Worm (Caenorhabditis elegans) whole organism, young adult: ENCODE measurements around the gene sre-2.

Experiments
- B0019.2 ChIP-seq: fragments of 200-800 bp; sonication (Bioruptor generic); conservative IDR thresholded peaks from 2 replicates; pipeline ENCODE4 v1.3.6; 2022; ENCODE audit warnings: missing genetic modification reagents, missing genetic modification characterization, missing compliant biosample characterization
- B0035.1 ChIP-seq: sonication (generic microtip); optimal IDR thresholded peaks from 2 replicates; lab custom pipeline; 2016; ENCODE audit warnings: missing genetic modification characterization, mild to moderate bottlenecking, missing compliant biosample characterization, missing genotype, missing genetic modification reagents
- B0261.1 ChIP-seq: sonication (generic microtip); optimal IDR thresholded peaks from 2 replicates; lab custom pipeline; 2016; ENCODE audit warnings: mild to moderate bottlenecking, missing genetic modification characterization, moderate library complexity, missing compliant biosample characterization
- C06A6.2 ChIP-seq: fragments of 200-800 bp; sonication (Bioruptor generic); conservative IDR thresholded peaks from 2 replicates; pipeline ENCODE4 v1.3.6; 2022; ENCODE audit warnings: missing genetic modification characterization, missing compliant biosample characterization
- D2030.7 ChIP-seq: fragments of 200-800 bp; sonication (Bioruptor generic); IDR thresholded peaks from 2 replicates; pipeline ENCODE4 v1.3.6; 2022; ENCODE audit warnings: missing genetic modification reagents, missing genetic modification characterization, missing compliant biosample characterization
- F22D6.2 ChIP-seq: sonication (generic microtip); optimal IDR thresholded peaks from 2 replicates; lab custom pipeline; 2016; ENCODE audit warnings: mild to moderate bottlenecking, missing genetic modification characterization, missing compliant biosample characterization
- F23B12.7 ChIP-seq: sonication (generic microtip); optimal IDR thresholded peaks from 2 replicates; lab custom pipeline; 2017; ENCODE audit warnings: missing genetic modification characterization, mild to moderate bottlenecking, missing compliant biosample characterization, antibody characterized with exemption, moderate library complexity; ENCODE audit not compliant: insufficient read depth
- F33H1.4 ChIP-seq: fragments of 200-800 bp; sonication (Bioruptor generic); IDR thresholded peaks from 2 replicates; pipeline ENCODE4 v1.3.6; 2022; ENCODE audit warnings: missing genetic modification reagents, missing genetic modification characterization, missing compliant biosample characterization
- Y53G8AR.9 ChIP-seq: fragments of 200-800 bp; sonication (Bioruptor generic); conservative IDR thresholded peaks from 2 replicates; pipeline ENCODE4 v1.3.6; 2022; ENCODE audit warnings: missing genetic modification reagents, missing genetic modification characterization, missing compliant biosample characterization
- aptf-2 ChIP-seq: fragments of 200-800 bp; sonication (Bioruptor generic); conservative IDR thresholded peaks from 2 replicates; pipeline ENCODE4 v1.3.6; 2022; ENCODE audit warnings: missing genetic modification reagents, missing genetic modification characterization, missing compliant biosample characterization
- attf-3 ChIP-seq: fragments of 200-800 bp; sonication (Bioruptor generic); conservative IDR thresholded peaks from 2 replicates; pipeline ENCODE4 v1.3.6; 2022; ENCODE audit warnings: missing genetic modification reagents, missing genetic modification characterization, missing compliant biosample characterization
- attf-5 ChIP-seq: fragments of 200-800 bp; sonication (Bioruptor generic); optimal IDR thresholded peaks from 2 replicates; lab custom pipeline; 2018; ENCODE audit warnings: mild to moderate bottlenecking, missing genetic modification characterization, missing compliant biosample characterization
- ccch-3 ChIP-seq: fragments of 200-800 bp; sonication (Bioruptor generic); optimal IDR thresholded peaks from 2 replicates; lab custom pipeline; 2018; ENCODE audit warnings: mild to moderate bottlenecking, missing genetic modification characterization, missing compliant biosample characterization
- cebp-1 ChIP-seq, 2 experiments: fragments of 200-800 bp in 1 of 2; sonication (Bioruptor generic) in 1 of 2; sonication (generic microtip) in 1 of 2; IDR thresholded peaks in 1 of 2; optimal IDR thresholded peaks in 1 of 2; 2 replicates each; pipeline versions ENCODE4 v1.3.6 to Lab custom; 2017 to 2022; ENCODE audit warnings: missing compliant biosample characterization in 2 of 2, missing genetic modification characterization in 2 of 2, mild to moderate bottlenecking in 1 of 2, missing genetic modification reagents in 1 of 2, moderate library complexity in 1 of 2
- cebp-2 ChIP-seq: fragments of 200-800 bp; sonication (Bioruptor generic); IDR thresholded peaks from 2 replicates; pipeline ENCODE4 v1.3.6; 2022; ENCODE audit warnings: missing genetic modification characterization, missing compliant biosample characterization
- ceh-100 ChIP-seq: fragments of 200-800 bp; sonication (Bioruptor generic); IDR thresholded peaks from 2 replicates; pipeline ENCODE4 v1.3.6; 2022; ENCODE audit warnings: missing genetic modification reagents, missing genetic modification characterization, missing compliant biosample characterization
- ceh-79 ChIP-seq: sonication (generic microtip); optimal IDR thresholded peaks from 2 replicates; lab custom pipeline; 2017; ENCODE audit warnings: mild to moderate bottlenecking, missing genetic modification characterization, missing compliant biosample characterization
- chd-7 ChIP-seq: sonication (generic microtip); optimal IDR thresholded peaks from 2 replicates; lab custom pipeline; 2016; ENCODE audit warnings: mild to moderate bottlenecking, missing genetic modification characterization, moderate library complexity, missing compliant biosample characterization
- die-1 ChIP-seq: sonication (generic microtip); optimal IDR thresholded peaks from 2 replicates; lab custom pipeline; 2016; ENCODE audit warnings: missing genotype, mild to moderate bottlenecking, missing genetic modification characterization, missing compliant biosample characterization
- dox-1 ChIP-seq: fragments of 200-800 bp; sonication (Bioruptor generic); IDR thresholded peaks from 2 replicates; pipeline ENCODE4 v1.3.6; 2022; ENCODE audit warnings: missing genetic modification reagents, missing genetic modification characterization, missing compliant biosample characterization
- dpff-1 ChIP-seq: sonication (generic microtip); optimal IDR thresholded peaks from 2 replicates; lab custom pipeline; 2017; ENCODE audit warnings: mild to moderate bottlenecking, missing genetic modification characterization, missing compliant biosample characterization
- dpl-1 ChIP-seq: fragments of 150-350 bp; optimal IDR thresholded peaks from 2 replicates; lab custom pipeline; 2014; ENCODE audit warnings: missing biosample characterization, missing genetic modification reagents, missing genetic modification characterization
- egl-44 ChIP-seq: fragments of 200-800 bp; sonication (Bioruptor generic); IDR thresholded peaks from 2 replicates; pipeline ENCODE4 v1.3.6; 2022; ENCODE audit warnings: missing genetic modification reagents, missing genetic modification characterization, missing compliant biosample characterization
- gei-17 ChIP-seq: fragments of 200-800 bp; sonication (Bioruptor generic); optimal IDR thresholded peaks from 2 replicates; lab custom pipeline; 2018; ENCODE audit warnings: mild to moderate bottlenecking, missing genetic modification characterization, missing compliant biosample characterization
- let-526 ChIP-seq: fragments of 200-800 bp; sonication (Bioruptor generic); IDR thresholded peaks from 2 replicates; pipeline ENCODE4 v1.3.6; 2022; ENCODE audit warnings: missing genetic modification reagents, missing genetic modification characterization, missing compliant biosample characterization
- let-607 ChIP-seq, 2 experiments: fragments of 200-800 bp in 1 of 2; sonication (Bioruptor generic) in 1 of 2; sonication (generic microtip) in 1 of 2; optimal IDR thresholded peaks; 2 replicates each; lab custom pipeline; 2016 to 2018; ENCODE audit warnings: mild to moderate bottlenecking in 2 of 2, missing compliant biosample characterization in 2 of 2, missing genetic modification characterization in 2 of 2, moderate library complexity in 2 of 2, missing genotype in 1 of 2
- lin-35 ChIP-seq, 3 experiments: fragments of 150-350 bp in 2 of 3; sonication (generic microtip) in 1 of 3; optimal IDR thresholded peaks; 2 replicates each; lab custom pipeline; 2014 to 2018; ENCODE audit warnings: missing biosample characterization in 3 of 3, missing genetic modification characterization in 3 of 3, missing genetic modification reagents in 3 of 3
- madf-6 ChIP-seq: fragments of 200-800 bp; sonication (Bioruptor generic); IDR thresholded peaks from 2 replicates; pipeline ENCODE4 v1.3.6; 2022; ENCODE audit warnings: missing genetic modification reagents, missing genetic modification characterization, missing compliant biosample characterization
- mxl-1 ChIP-seq: sonication (generic microtip); optimal IDR thresholded peaks from 2 replicates; lab custom pipeline; 2016; ENCODE audit warnings: missing genetic modification characterization, missing compliant biosample characterization
- nfyb-1 ChIP-seq: fragments of 200-800 bp; sonication (Bioruptor generic); IDR thresholded peaks from 2 replicates; pipeline ENCODE4 v1.3.6; 2022; ENCODE audit warnings: missing genetic modification reagents, missing genetic modification characterization, missing compliant biosample characterization
- nhr-179 ChIP-seq: sonication (generic microtip); optimal IDR thresholded peaks from 2 replicates; lab custom pipeline; 2016; ENCODE audit warnings: mild to moderate bottlenecking, missing genetic modification characterization, missing compliant biosample characterization
- nhr-80 ChIP-seq: sonication (generic microtip); optimal IDR thresholded peaks from 2 replicates; lab custom pipeline; 2016; ENCODE audit warnings: missing genetic modification characterization, missing compliant biosample characterization
- pha-4 ChIP-seq: fragments of 150-350 bp; sonication (generic microtip); optimal IDR thresholded peaks from 2 replicates; lab custom pipeline; 2014; ENCODE audit warnings: missing biosample characterization, missing genetic modification reagents, missing genetic modification characterization
- rec-8 ChIP-seq, 2 experiments: sonication (generic microtip); optimal IDR thresholded peaks; 2 replicates each; lab custom pipeline; 2016; ENCODE audit warnings: mild to moderate bottlenecking in 2 of 2, missing genetic modification characterization in 2 of 2, missing genetic modification reagents in 2 of 2, missing genotype in 2 of 2, missing biosample characterization in 1 of 2, missing compliant biosample characterization in 1 of 2, moderate library complexity in 1 of 2
- repo-1 ChIP-seq: sonication (generic microtip); optimal IDR thresholded peaks from 2 replicates; lab custom pipeline; 2017; ENCODE audit warnings: mild to moderate bottlenecking, missing genetic modification characterization, missing compliant biosample characterization
- snpc-1.1 ChIP-seq: sonication (generic microtip); optimal IDR thresholded peaks from 2 replicates; lab custom pipeline; 2017; ENCODE audit warnings: missing genetic modification characterization, mild to moderate bottlenecking, missing compliant biosample characterization, antibody characterized with exemption, moderate library complexity, missing genotype, missing genetic modification reagents; ENCODE audit not compliant: insufficient read depth
- snpc-4 ChIP-seq, 5 experiments: fragments of 150-350 bp in 1 of 5; sonication (generic microtip) in 4 of 5; optimal IDR thresholded peaks; 2 replicates each; lab custom pipeline; 2014 to 2018; ENCODE audit warnings: missing genetic modification characterization in 5 of 5, missing biosample characterization in 3 of 5, antibody characterized with exemption in 2 of 5, mild to moderate bottlenecking in 2 of 5, missing compliant biosample characterization in 2 of 5, missing genotype in 2 of 5, moderate library complexity in 2 of 5, missing genetic modification reagents in 1 of 5
- sptf-2 ChIP-seq: fragments of 200-800 bp; sonication (Bioruptor generic); optimal IDR thresholded peaks from 2 replicates; lab custom pipeline; 2018; ENCODE audit warnings: mild to moderate bottlenecking, missing genetic modification characterization, missing compliant biosample characterization
- tbx-9 ChIP-seq: sonication (generic microtip); optimal IDR thresholded peaks from 2 replicates; lab custom pipeline; 2016; ENCODE audit warnings: borderline replicate concordance, missing genetic modification characterization, inconsistent platforms, missing compliant biosample characterization
- unc-62 ChIP-seq: fragments of 150-350 bp; optimal IDR thresholded peaks from 2 replicates; lab custom pipeline; 2014; ENCODE audit warnings: missing biosample characterization, missing genetic modification reagents, missing genetic modification characterization
- zim-3 ChIP-seq: sonication (generic microtip); optimal IDR thresholded peaks from 2 replicates; lab custom pipeline; 2017; ENCODE audit warnings: mild to moderate bottlenecking, missing genetic modification characterization, moderate library complexity, missing compliant biosample characterization
- ztf-18 ChIP-seq: sonication (generic microtip); optimal IDR thresholded peaks from 2 replicates; lab custom pipeline; 2016; ENCODE audit warnings: missing genotype, mild to moderate bottlenecking, missing genetic modification characterization, missing compliant biosample characterization
- ztf-25 ChIP-seq: fragments of 200-800 bp; sonication (Bioruptor generic); IDR thresholded peaks from 2 replicates; pipeline ENCODE4 v1.3.6; 2022; ENCODE audit warnings: missing genetic modification reagents, missing genetic modification characterization, missing compliant biosample characterization
- ztf-6 ChIP-seq: fragments of 200-800 bp; sonication (Bioruptor generic); IDR thresholded peaks from 2 replicates; pipeline ENCODE4 v1.3.6; 2022; ENCODE audit warnings: missing genetic modification reagents, missing genetic modification characterization, missing compliant biosample characterization

The sre-2 gene

DNA sequence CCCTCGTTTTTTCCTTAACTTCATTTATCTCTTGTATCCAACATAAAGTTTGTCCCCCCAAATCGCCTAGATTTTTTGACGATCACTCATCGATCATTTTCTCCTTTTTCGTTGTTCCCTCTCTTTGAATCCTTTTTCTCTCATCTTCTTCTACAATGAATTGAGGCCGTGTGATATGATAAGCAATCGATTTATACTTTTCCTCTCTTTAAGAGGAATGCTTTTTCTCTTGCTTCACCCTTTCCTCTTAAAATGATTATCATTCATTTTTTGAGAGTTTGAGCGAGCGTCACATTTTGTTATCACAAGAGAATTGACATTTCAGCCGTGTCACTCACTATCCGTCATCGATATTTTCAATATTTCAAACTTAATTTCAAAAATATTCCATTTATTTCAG is 23.9 kb downstream of the sre-2 start, which contains the start of gene K02C4.5:
Gene K02C4.5 (plus strand): TSS at position 395 of the 400 bp plus-strand sequence.
- TF ChIP-seq nhr-80 (peak; percentile 82), D2030.7 (no peak), snpc-4 (GFP tag; optimal IDR thresholded peaks at IDR 0.05; lab: Kevin White, UChicago) (no peak), snpc-4 (tag; optimal IDR thresholded peaks at IDR 0.05; lab: Kevin White, UChicago) (no peak), ztf-18 (tag; lab: Kevin White, UChicago) (peak; percentile 6), nfyb-1 (GFP tag; lab: Robert Waterston, UW) (no peak), repo-1 (tag; lab: Kevin White, UChicago) (no peak), cebp-1 (GFP tag; IDR thresholded peaks at IDR 0.05; lab: Robert Waterston, UW) (no peak), cebp-1 (tag; optimal IDR thresholded peaks at IDR 0.05; lab: Kevin White, UChicago) (peak; percentile 16), B0019.2 (GFP tag; lab: Robert Waterston, UW) (no peak), dpl-1 (no peak), zim-3 (tag; lab: Kevin White, UChicago) (no peak), snpc-1.1 (tag; lab: Kevin White, UChicago) (no peak), let-607 (tag; optimal IDR thresholded peaks at IDR 0.05; lab: Kevin White, UChicago) (peak; percentile 38 to 48), ccch-3 (GFP tag; lab: Kevin White, UChicago) (no peak), unc-62 (GFP tag; lab: Kevin White, UChicago) (peak; percentile 64), dox-1 (GFP tag; lab: Robert Waterston, UW) (no peak), attf-5 (GFP tag; lab: Kevin White, UChicago) (peak; percentile 29), rec-8 (tag; optimal IDR thresholded peaks at IDR 0.05; lab: Kevin White, UChicago) (no peak)

DNA sequence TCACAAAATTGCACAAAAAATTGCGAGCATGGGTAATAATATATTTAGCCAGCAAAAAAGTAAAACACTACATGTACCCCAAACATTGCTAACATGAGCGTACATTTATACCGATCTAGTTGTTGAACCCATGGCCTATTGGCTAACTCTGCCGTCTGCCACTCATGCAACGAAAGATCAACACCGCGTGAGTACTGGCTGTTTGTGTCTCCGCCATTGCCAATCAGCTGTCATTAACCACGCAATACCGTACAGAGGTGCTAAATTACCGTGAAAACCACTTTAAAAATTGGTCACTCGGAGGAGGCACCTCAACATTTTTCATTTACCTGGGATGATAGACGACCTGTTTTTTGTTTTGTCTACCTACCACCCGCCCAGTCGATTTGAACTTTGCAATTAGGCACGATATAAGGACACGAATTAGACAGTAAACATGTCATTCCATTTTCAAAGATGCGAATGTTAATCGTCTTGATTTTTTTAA is 26.6 kb downstream of the sre-2 start, which contains the start of gene K02C4.2:
Gene K02C4.2 (plus strand): TSS at position 437 of the 487 bp plus-strand sequence.
- TF ChIP-seq chd-7 (tag; lab: Kevin White, UChicago) (peak; percentile 90), sptf-2 (peak; percentile 73), let-526 (GFP tag; lab: Robert Waterston, UW) (peak; percentile 58; the same call in 1 of the 2 replicates), dpl-1 (peak; percentile 37), lin-35 (GFP tag; optimal IDR thresholded peaks at IDR 0.05; lab: Kevin White, UChicago) (peak in 1 of 3 experiments; percentile 72), ztf-25 (GFP tag; lab: Robert Waterston, UW) (0 out of 2 replicates have a peak, but pooled peaks have one; percentile 53), pha-4 (no peak), F23B12.7 (peak; percentile 76), dpff-1 (tag; lab: Kevin White, UChicago) (no peak), ceh-100 (peak; percentile 43), B0261.1 (tag; lab: Kevin White, UChicago) (peak; percentile 84), F33H1.4 (GFP tag; lab: Robert Waterston, UW) (peak; percentile 28; the same call in 1 of the 2 replicates), nfyb-1 (GFP tag; lab: Robert Waterston, UW) (peak; percentile 91), madf-6 (GFP tag; lab: Robert Waterston, UW) (peak; percentile 72), cebp-2 (GFP tag; lab: Robert Waterston, UW) (no peak), C06A6.2 (peak; percentile 55; the same call in 1 of the 2 replicates), nhr-179 (tag; lab: Kevin White, UChicago) (no peak), B0035.1 (tag; lab: Kevin White, UChicago) (peak; percentile 19), ztf-6 (GFP tag; lab: Robert Waterston, UW) (no peak), nhr-80 (peak; percentile 80), ceh-79 (tag; lab: Kevin White, UChicago) (peak; percentile 56), F22D6.2 (tag; lab: Kevin White, UChicago) (no peak), Y53G8AR.9 (peak; percentile 71), repo-1 (tag; lab: Kevin White, UChicago) (peak; percentile 87), aptf-2 (GFP tag; lab: Robert Waterston, UW) (peak; percentile 65; the same call in 1 of the 2 replicates), die-1 (tag; lab: Kevin White, UChicago) (peak; percentile 93), tbx-9 (tag; lab: Kevin White, UChicago) (peak; percentile 54), mxl-1 (tag; lab: Kevin White, UChicago) (peak; percentile 87), egl-44 (GFP tag; lab: Robert Waterston, UW) (peak; percentile 71; the same call in 1 of the 2 replicates), gei-17 (GFP tag; lab: Kevin White, UChicago) (no peak), attf-3 (GFP tag; lab: Robert Waterston, UW) (no peak; the same call in 1 of the 2 replicates)
